Worm (Caenorhabditis elegans): Measurements from ENCODE around the gene F46C3.2.
A peak's percentile ranks its signal among the peaks of the same experiment; 100 is the strongest.

F46C3.2 gene

ce11 chrX:11379135-11379781 is 39.3 kb downstream of the F46C3.2 start (continued):
- TF ChIP-seq lin-32 (GFP tag; optimal IDR thresholded peaks at IDR 0.05) (no peak), nhr-76 (tag; optimal IDR thresholded peaks at IDR 0.05) (no peak), elt-1 (tag; optimal IDR thresholded peaks at IDR 0.05; ENCODE audit: borderline replicate concordance, insufficient read depth) (no peak)

ce11 chrX:11377370-11377769 is 41.2 kb downstream of the F46C3.2 start, which contains the start of gene tni-1:
Gene tni-1 (minus strand): TSS chrX:11377470.
- no peak for TF ChIP-seq pha-4 (tag; optimal IDR thresholded peaks at IDR 0.05)
- TF ChIP-seq bed-3 (GFP tag; optimal IDR thresholded peaks at IDR 0.05): no peak
- no peak for TF ChIP-seq ceh-39 (tag; optimal IDR thresholded peaks at IDR 0.05)
- no peak for TF ChIP-seq nhr-12 (tag; optimal IDR thresholded peaks at IDR 0.05)
- no peak for TF ChIP-seq lsy-2 (tag; optimal IDR thresholded peaks at IDR 0.05)
- TF ChIP-seq elt-3 (tag; optimal IDR thresholded peaks at IDR 0.05): no peak
- no peak for TF ChIP-seq cnd-1 (tag; optimal IDR thresholded peaks at IDR 0.05)
- no peak for TF ChIP-seq ceh-43 (GFP tag; optimal IDR thresholded peaks at IDR 0.05)
- TF ChIP-seq ceh-83 (GFP tag; optimal IDR thresholded peaks at IDR 0.05): no peak
- TF ChIP-seq unc-39 (tag; optimal IDR thresholded peaks at IDR 0.05): no peak
- TF ChIP-seq mls-2 (tag; optimal IDR thresholded peaks at IDR 0.05): no peak
- TF ChIP-seq nhr-28 (tag; optimal IDR thresholded peaks at IDR 0.05): no peak
- no peak for TF ChIP-seq mep-1 (tag; optimal IDR thresholded peaks at IDR 0.05)
- TF ChIP-seq lin-32 (GFP tag; optimal IDR thresholded peaks at IDR 0.05): no peak
- TF ChIP-seq sptf-1 (tag; optimal IDR thresholded peaks at IDR 0.05): no peak
- TF ChIP-seq nhr-237 (tag; optimal IDR thresholded peaks at IDR 0.05): no peak
- TF ChIP-seq ces-1 (GFP tag; optimal IDR thresholded peaks at IDR 0.05): no peak
- no peak for TF ChIP-seq ham-2 (GFP tag; optimal IDR thresholded peaks at IDR 0.05)
- TF ChIP-seq ztf-11 (tag; optimal IDR thresholded peaks at IDR 0.05): no peak

- TF ChIP-seq sptf-1 (tag; optimal IDR thresholded peaks at IDR 0.05) (peak; percentile 2), mab-5 (tag; optimal IDR thresholded peaks at IDR 0.05) (no peak), mep-1 (tag; optimal IDR thresholded peaks at IDR 0.05) (no peak)
These were observed 43.1 kb downstream of the F46C3.2 start, which contains the start of gene F42E11.3 for ce11 chrX:11375509-11375908. Gene F42E11.3 (minus strand): TSS chrX:11375609.

- TF ChIP-seq elt-1 (tag; optimal IDR thresholded peaks at IDR 0.05; ENCODE audit: borderline replicate concordance, insufficient read depth) (no peak), ceh-43 (GFP tag; optimal IDR thresholded peaks at IDR 0.05) (no peak), zip-8 (tag; optimal IDR thresholded peaks at IDR 0.05) (no peak), nhr-2 (tag; optimal IDR thresholded peaks at IDR 0.05) (peak; percentile 68), pha-4 (tag; optimal IDR thresholded peaks at IDR 0.05) (no peak), unc-62 (GFP tag; optimal IDR thresholded peaks at IDR 0.05) (peak; percentile 29)
These were observed 48.5 kb downstream of the F46C3.2 start for ce11 chrX:11370090-11370489.

- TF ChIP-seq pha-4 (tag; optimal IDR thresholded peaks at IDR 0.05) (peak; percentile 43), ces-1 (GFP tag; optimal IDR thresholded peaks at IDR 0.05) (peak; percentile 87), mep-1 (tag; optimal IDR thresholded peaks at IDR 0.05) (peak; percentile 30), mls-2 (tag; optimal IDR thresholded peaks at IDR 0.05) (no peak), unc-62 (GFP tag; optimal IDR thresholded peaks at IDR 0.05) (peak; percentile 88), nhr-12 (tag; optimal IDR thresholded peaks at IDR 0.05) (no peak), unc-120 (tag; optimal IDR thresholded peaks at IDR 0.05; ENCODE audit: poor library complexity, severe bottlenecking) (peak; percentile 4)
These were observed 49.7 kb downstream of the F46C3.2 start for ce11 chrX:11368845-11369244.

ce11 chrX:11368417-11368816 is 50.1 kb downstream of the F46C3.2 start, which contains the start of gene ttyh-1:
Gene ttyh-1 (plus strand): TSS chrX:11368717.
- TF ChIP-seq hlh-1 (tag; optimal IDR thresholded peaks at IDR 0.05) (no peak), ztf-11 (tag; optimal IDR thresholded peaks at IDR 0.05) (no peak), elt-1 (tag; optimal IDR thresholded peaks at IDR 0.05; ENCODE audit: borderline replicate concordance, insufficient read depth) (no peak), unc-120 (tag; optimal IDR thresholded peaks at IDR 0.05; ENCODE audit: poor library complexity, severe bottlenecking) (no peak), nhr-2 (tag; optimal IDR thresholded peaks at IDR 0.05) (no peak), elt-3 (tag; optimal IDR thresholded peaks at IDR 0.05) (no peak), mls-2 (tag; optimal IDR thresholded peaks at IDR 0.05) (no peak), nhr-28 (tag; optimal IDR thresholded peaks at IDR 0.05) (no peak), lin-13 (tag; optimal IDR thresholded peaks at IDR 0.05) (no peak), blmp-1 (tag; optimal IDR thresholded peaks at IDR 0.05) (no peak), ceh-83 (GFP tag; optimal IDR thresholded peaks at IDR 0.05) (no peak), sem-2 (GFP tag; optimal IDR thresholded peaks at IDR 0.05) (no peak)

Data from whole organism, mixed stage, embryonic.